Fruit fly (Drosophila melanogaster) whole organism, prepupa: Measurements from ENCODE around the gene stac.

Experiments
- Blimp-1 ChIP-seq: fragments of 200-800 bp; sonication (Bioruptor generic); optimal IDR thresholded peaks from 3 replicates; lab custom pipeline; 2017; ENCODE audit warnings: missing biosample characterization, missing genetic modification characterization, mild to moderate bottlenecking, moderate library complexity, missing genetic modification reagents
- CG10631 ChIP-seq: fragments of 200-800 bp; sonication (Bioruptor generic); optimal IDR thresholded peaks from 2 replicates; lab custom pipeline; 2016; ENCODE audit warnings: missing biosample characterization, missing genetic modification characterization
- CG11294 ChIP-seq: fragments of 200-800 bp; sonication (Bioruptor generic); IDR thresholded peaks from 2 replicates; pipeline ENCODE4 v1.3.6; 2022; ENCODE audit warnings: missing biosample characterization, missing genetic modification characterization
- CG11762 ChIP-seq: fragments of 200-800 bp; sonication (Bioruptor generic); optimal IDR thresholded peaks from 3 replicates; lab custom pipeline; 2016; ENCODE audit warnings: missing biosample characterization, missing genetic modification characterization; ENCODE audit not compliant: insufficient read depth
- CG31627 ChIP-seq: fragments of 200-800 bp; sonication (Bioruptor generic); optimal IDR thresholded peaks from 3 replicates; lab custom pipeline; 2016; ENCODE audit warnings: missing biosample characterization, missing genetic modification characterization
- CG32006 ChIP-seq: fragments of 200-800 bp; sonication (Bioruptor generic); optimal IDR thresholded peaks from 3 replicates; lab custom pipeline; 2017; ENCODE audit warnings: missing biosample characterization, mild to moderate bottlenecking, missing genetic modification characterization
- CG34406 ChIP-seq: fragments of 200-800 bp; sonication (Bioruptor generic); optimal IDR thresholded peaks from 3 replicates; lab custom pipeline; 2016; ENCODE audit warnings: missing biosample characterization, missing genetic modification characterization
- CG6163 ChIP-seq: fragments of 200-800 bp; sonication (Bioruptor generic); IDR thresholded peaks from 3 replicates; pipeline ENCODE4 v1.3.6; 2022; ENCODE audit warnings: missing biosample characterization, missing genetic modification characterization
- CG6276 ChIP-seq: fragments of 200-800 bp; sonication (Bioruptor generic); optimal IDR thresholded peaks from 2 replicates; lab custom pipeline; 2017; ENCODE audit warnings: missing biosample characterization, mild to moderate bottlenecking, missing genetic modification characterization
- CG7368 ChIP-seq: fragments of 200-800 bp; sonication (Bioruptor generic); optimal IDR thresholded peaks from 3 replicates; lab custom pipeline; 2016; ENCODE audit warnings: missing biosample characterization, missing genetic modification characterization
- CG8119 ChIP-seq: fragments of 200-800 bp; sonication (Bioruptor generic); IDR thresholded peaks from 3 replicates; pipeline ENCODE4 v1.3.6; 2022; ENCODE audit warnings: missing biosample characterization, missing genetic modification characterization
- CG9139 ChIP-seq: fragments of 200-800 bp; sonication (Bioruptor generic); optimal IDR thresholded peaks from 3 replicates; lab custom pipeline; 2017; ENCODE audit warnings: missing biosample characterization, mild to moderate bottlenecking, missing genetic modification characterization
- Eip75B ChIP-seq: fragments of 200-800 bp; sonication (Bioruptor generic); optimal IDR thresholded peaks from 3 replicates; lab custom pipeline; 2016; ENCODE audit warnings: missing biosample characterization, missing genetic modification characterization
- Eip78C ChIP-seq: fragments of 200-800 bp; sonication (Bioruptor generic); peaks from one replicate; lab custom pipeline; 2016; ENCODE audit warnings: missing biosample characterization, missing genetic modification characterization
- Eip93F ChIP-seq: fragments of 200-800 bp; sonication (Bioruptor generic); optimal IDR thresholded peaks from 2 replicates; lab custom pipeline; 2016; ENCODE audit warnings: missing biosample characterization, mild to moderate bottlenecking, missing genetic modification characterization
- Ets96B ChIP-seq: fragments of 200-800 bp; optimal IDR thresholded peaks from 2 replicates; lab custom pipeline; 2019; ENCODE audit warnings: missing biosample characterization, mild to moderate bottlenecking, missing genetic modification characterization, moderate library complexity
- Gug ChIP-seq: fragments of 200-800 bp; sonication (Bioruptor generic); IDR thresholded peaks from 2 replicates; pipeline ENCODE4 v1.3.6; 2022; ENCODE audit warnings: missing biosample characterization, missing genetic modification characterization
- Hr4 ChIP-seq: fragments of 200-800 bp; sonication (Bioruptor generic); optimal IDR thresholded peaks from 3 replicates; lab custom pipeline; 2016; ENCODE audit warnings: missing biosample characterization, missing genetic modification characterization
- Sox102F ChIP-seq: fragments of 200-800 bp; sonication (Bioruptor generic); optimal IDR thresholded peaks from 2 replicates; lab custom pipeline; 2016; ENCODE audit warnings: missing biosample characterization, mild to moderate bottlenecking, missing genetic modification characterization
- Sox14 ChIP-seq: fragments of 200-800 bp; sonication (Bioruptor generic); optimal IDR thresholded peaks from 3 replicates; lab custom pipeline; 2016; ENCODE audit warnings: missing biosample characterization, missing genetic modification characterization
- Sox15 ChIP-seq: fragments of 200-800 bp; sonication (Bioruptor generic); optimal IDR thresholded peaks from 3 replicates; lab custom pipeline; 2016; ENCODE audit warnings: missing biosample characterization, missing genetic modification characterization
- achi ChIP-seq: fragments of 200-800 bp; sonication (Bioruptor generic); optimal IDR thresholded peaks from 3 replicates; lab custom pipeline; 2016; ENCODE audit warnings: missing biosample characterization, missing genetic modification characterization
- acj6 ChIP-seq: fragments of 200-800 bp; sonication (Bioruptor generic); optimal IDR thresholded peaks from 3 replicates; lab custom pipeline; 2016; ENCODE audit warnings: missing biosample characterization, missing genetic modification characterization
- dac ChIP-seq: fragments of 200-800 bp; sonication (Bioruptor generic); optimal IDR thresholded peaks from 2 replicates; lab custom pipeline; 2017; ENCODE audit warnings: missing biosample characterization, mild to moderate bottlenecking, missing genetic modification characterization
- eg ChIP-seq: fragments of 200-800 bp; sonication (Bioruptor generic); IDR thresholded peaks from 3 replicates; pipeline ENCODE4 v1.3.6; 2022; ENCODE audit warnings: missing biosample characterization, missing genetic modification characterization
- esn ChIP-seq: fragments of 200-800 bp; sonication (Bioruptor generic); optimal IDR thresholded peaks from 2 replicates; lab custom pipeline; 2016; ENCODE audit warnings: missing biosample characterization, mild to moderate bottlenecking, missing genetic modification characterization, moderate library complexity
- fkh ChIP-seq: fragments of 200-800 bp; sonication (Bioruptor generic); optimal IDR thresholded peaks from 3 replicates; lab custom pipeline; 2017; ENCODE audit warnings: missing biosample characterization, mild to moderate bottlenecking, missing genetic modification characterization, moderate library complexity
- lz ChIP-seq: fragments of 200-800 bp; sonication (Bioruptor generic); optimal IDR thresholded peaks from 3 replicates; lab custom pipeline; 2016; ENCODE audit warnings: missing biosample characterization, missing genetic modification characterization
- pdm3 ChIP-seq: fragments of 200-800 bp; sonication (Bioruptor generic); optimal IDR thresholded peaks from 3 replicates; lab custom pipeline; 2016; ENCODE audit warnings: missing biosample characterization, missing genetic modification characterization
- salr ChIP-seq, 2 experiments: fragments of 200-800 bp; sonication (Bioruptor generic); optimal IDR thresholded peaks; 3 replicates each; lab custom pipeline; 2016 to 2018; ENCODE audit warnings: missing biosample characterization in 2 of 2, missing genetic modification characterization in 2 of 2, mild to moderate bottlenecking in 1 of 2
- ss ChIP-seq, 2 experiments: fragments of 200-800 bp; sonication (Bioruptor generic); optimal IDR thresholded peaks; 2 replicates in 1 of 2; 3 replicates in 1 of 2; lab custom pipeline; 2017 to 2018; ENCODE audit warnings: mild to moderate bottlenecking in 2 of 2, missing biosample characterization in 2 of 2, missing genetic modification characterization in 2 of 2, moderate library complexity in 1 of 2
- svp ChIP-seq: fragments of 200-800 bp; sonication (Bioruptor generic); peaks from one replicate; lab custom pipeline; 2016; ENCODE audit warnings: missing biosample characterization, missing genetic modification characterization
- topi ChIP-seq: fragments of 200-800 bp; sonication (Bioruptor generic); optimal IDR thresholded peaks from 3 replicates; lab custom pipeline; 2016; ENCODE audit warnings: missing biosample characterization, missing genetic modification characterization

Gene stac

DNA sequence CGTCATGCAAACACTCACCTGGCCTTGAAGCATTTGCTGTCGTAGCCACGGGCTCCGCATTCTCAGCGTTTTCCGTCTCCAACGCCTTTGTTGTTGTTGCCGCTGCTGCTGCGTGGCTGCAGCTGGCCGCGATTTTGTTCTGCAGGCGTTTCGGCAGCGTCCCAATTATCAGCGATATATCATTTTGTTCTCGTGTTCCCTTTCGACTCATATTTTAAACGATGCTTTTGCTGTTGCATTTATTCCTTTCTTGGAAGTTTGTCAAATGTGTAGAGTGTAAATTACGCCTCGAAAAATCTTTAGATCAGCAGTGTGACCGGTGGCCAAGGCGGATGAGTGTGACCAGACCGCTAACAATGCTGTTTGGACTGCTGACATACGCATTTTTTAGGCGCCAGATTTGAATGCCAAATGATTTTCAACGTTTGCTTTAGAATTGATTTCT is 22.9 kb upstream of the stac start, which contains the start of gene Smg6:
Gene Smg6, minus strand, starts transcription at position 324 of the 445 bp plus-strand sequence.
- TF ChIP-seq Hr4 (GFP tag; lab: Kevin White, UChicago), result no peak

DNA sequence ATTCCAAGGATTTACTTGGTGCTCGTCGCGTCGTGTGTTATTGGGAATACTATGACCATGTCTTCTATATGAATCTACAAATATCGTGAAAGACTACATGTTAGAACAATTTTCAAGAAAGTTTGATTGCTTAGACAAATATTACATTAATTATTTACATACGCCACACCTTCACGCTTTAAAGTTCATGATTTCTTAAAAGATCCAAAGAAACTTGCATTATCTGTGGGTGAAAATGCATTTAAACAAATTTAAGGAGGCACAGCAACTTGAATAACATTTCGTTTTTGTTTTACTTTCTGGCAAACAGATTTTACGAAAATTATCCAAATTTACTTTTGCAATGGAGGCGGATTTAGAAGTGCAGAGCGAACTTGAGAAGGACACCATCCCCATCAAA is 19.4 kb upstream of the stac start, which contains the start of gene CG31115:
Gene CG31115, plus strand, starts transcription at position 301 of the 400 bp plus-strand sequence.
- TF ChIP-seq Eip93F (no peak), topi (GFP tag; lab: Kevin White, UChicago) (no peak), CG34406 (GFP tag; lab: Kevin White, UChicago) (no peak), eg (no peak), pdm3 (GFP tag; lab: Kevin White, UChicago) (no peak), CG7368 (GFP tag; lab: Kevin White, UChicago) (no peak), achi (GFP tag; lab: Kevin White, UChicago) (no peak), CG6163 (no peak), CG8119 (GFP tag; lab: Robert Waterston, UW) (no peak), lz (GFP tag; lab: Kevin White, UChicago) (no peak), acj6 (GFP tag; lab: Kevin White, UChicago) (no peak), CG6276 (GFP tag; lab: Kevin White, UChicago) (no peak), Eip75B (GFP tag; lab: Kevin White, UChicago) (no peak), salr (GFP tag; optimal IDR thresholded peaks at IDR 0.05; lab: Kevin White, UChicago) (no peak), Sox102F (GFP tag; lab: Kevin White, UChicago) (no peak)

- TF ChIP-seq Gug (no peak), ss (GFP tag; optimal IDR thresholded peaks at IDR 0.05; lab: Kevin White, UChicago) (no peak), Eip93F (peak; percentile 35), CG6163 (no peak), CG31627 (GFP tag; lab: Kevin White, UChicago) (peak; percentile 42), Ets96B (tag; lab: Kevin White, UChicago) (no peak), Sox14 (GFP tag; lab: Kevin White, UChicago) (peak; percentile 74), CG11762 (GFP tag; lab: Kevin White, UChicago) (no peak), CG10631 (GFP tag; lab: Kevin White, UChicago) (no peak), svp (GFP tag; lab: Kevin White, UChicago) (no peak), topi (GFP tag; lab: Kevin White, UChicago) (no peak), lz (GFP tag; lab: Kevin White, UChicago) (peak; percentile 44), achi (GFP tag; lab: Kevin White, UChicago) (no peak), esn (GFP tag; lab: Kevin White, UChicago) (peak; percentile 58)
Observed at dm6 chr3R:25039028-25039476, 17.0 kb upstream of the stac start, which contains the start of the genes Ythdf and bai. Gene Ythdf, minus strand, starts transcription at chr3R:25039249. Gene bai, plus strand, starts transcription at chr3R:25039374.

- peak; percentile 74 for TF ChIP-seq Eip75B (GFP tag; lab: Kevin White, UChicago)
- TF ChIP-seq CG9139, result no peak
- TF ChIP-seq dac, result no peak
- TF ChIP-seq esn (GFP tag; lab: Kevin White, UChicago), result no peak
- no peak for TF ChIP-seq svp (GFP tag; lab: Kevin White, UChicago)
- TF ChIP-seq Eip78C (GFP tag; lab: Kevin White, UChicago), result peak; percentile 50
- TF ChIP-seq CG32006 (GFP tag; lab: Kevin White, UChicago), result no peak
- no peak for TF ChIP-seq Sox15 (GFP tag; lab: Kevin White, UChicago)
Observed at dm6 chr3R:25044816-25045551, 11.1 kb upstream of the stac start, which contains the start of gene 5PtaseI. Gene 5PtaseI, minus strand, starts transcription at chr3R:25045151.

DNA sequence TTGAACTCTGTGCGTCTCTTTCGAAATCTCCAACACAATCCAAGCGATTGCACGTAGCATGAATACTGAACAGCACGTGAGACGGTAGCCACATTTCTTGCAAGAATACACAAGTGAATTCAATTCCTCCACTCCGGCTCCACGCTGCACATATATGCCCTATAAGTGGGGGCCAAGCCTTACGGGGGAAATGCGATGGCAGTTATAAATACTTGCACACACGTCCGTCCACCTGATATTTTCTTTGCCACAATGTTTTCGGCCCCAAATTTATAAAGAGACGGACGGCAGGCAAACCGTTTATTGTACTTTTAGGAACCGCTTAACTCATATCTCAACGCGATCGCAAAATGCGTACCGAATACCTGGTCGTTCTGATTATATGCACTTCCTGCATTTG is 10.1 kb upstream of the stac start, which contains the start of gene CG11786:
Gene CG11786, plus strand, starts transcription at position 301 of the 400 bp plus-strand sequence.
- TF ChIP-seq Blimp-1 (GFP tag; lab: Kevin White, UChicago) (peak; percentile 19), ss (GFP tag; optimal IDR thresholded peaks at IDR 0.05; lab: Kevin White, UChicago) (no peak), topi (GFP tag; lab: Kevin White, UChicago) (no peak), fkh (no peak), CG11294 (GFP tag; lab: Robert Waterston, UW) (no peak)
